Worm (Caenorhabditis elegans) whole organism, midembryonic: ENCODE results near the gene clec-137.

Source experiments
- T22C8.4 ChIP-seq: fragments of 200-800 bp; sonication (Bioruptor generic); IDR thresholded peaks from 2 replicates; pipeline ENCODE4 v1.3.6; 2022; ENCODE audit warnings: missing genetic modification characterization, missing compliant biosample characterization
- cog-1 ChIP-seq: sonication (generic microtip); optimal IDR thresholded peaks from 2 replicates; lab custom pipeline; 2016; ENCODE audit warnings: missing genetic modification characterization, missing compliant biosample characterization
- flt-1 ChIP-seq: fragments of 200-800 bp; sonication (Bioruptor generic); IDR thresholded peaks from 2 replicates; pipeline ENCODE4 v1.3.6; 2022; ENCODE audit warnings: missing genetic modification characterization, missing compliant biosample characterization
- klf-2 ChIP-seq: fragments of 200-800 bp; sonication (Bioruptor generic); conservative IDR thresholded peaks from 2 replicates; pipeline ENCODE4 v1.3.6; 2022; ENCODE audit warnings: missing genetic modification reagents, missing genetic modification characterization, missing compliant biosample characterization
- med-1 ChIP-seq: sonication (generic microtip); optimal IDR thresholded peaks from 2 replicates; lab custom pipeline; 2017; ENCODE audit warnings: missing genetic modification characterization, mild to moderate bottlenecking, missing compliant biosample characterization, antibody characterized with exemption, missing genetic modification reagents; ENCODE audit not compliant: insufficient read depth
- ref-1 ChIP-seq: fragments of 200-800 bp; sonication (Bioruptor generic); conservative IDR thresholded peaks from 2 replicates; pipeline ENCODE4 v1.3.6; 2022; ENCODE audit warnings: missing genetic modification reagents, missing genetic modification characterization, missing compliant biosample characterization
- tab-1 ChIP-seq: fragments of 200-800 bp; sonication (Bioruptor generic); IDR thresholded peaks from 2 replicates; pipeline ENCODE4 v1.3.6; 2022; ENCODE audit warnings: missing genetic modification characterization, missing compliant biosample characterization
- ztf-23 ChIP-seq: fragments of 200-800 bp; sonication (Bioruptor generic); IDR thresholded peaks from 2 replicates; pipeline ENCODE4 v1.3.6; 2022; ENCODE audit warnings: missing genetic modification reagents, missing genetic modification characterization, missing compliant biosample characterization
- ztf-29 ChIP-seq: fragments of 200-800 bp; sonication (Bioruptor generic); IDR thresholded peaks from 2 replicates; pipeline ENCODE4 v1.3.6; 2022; ENCODE audit warnings: missing genetic modification reagents, missing genetic modification characterization, missing compliant biosample characterization

The clec-137 gene

DNA sequence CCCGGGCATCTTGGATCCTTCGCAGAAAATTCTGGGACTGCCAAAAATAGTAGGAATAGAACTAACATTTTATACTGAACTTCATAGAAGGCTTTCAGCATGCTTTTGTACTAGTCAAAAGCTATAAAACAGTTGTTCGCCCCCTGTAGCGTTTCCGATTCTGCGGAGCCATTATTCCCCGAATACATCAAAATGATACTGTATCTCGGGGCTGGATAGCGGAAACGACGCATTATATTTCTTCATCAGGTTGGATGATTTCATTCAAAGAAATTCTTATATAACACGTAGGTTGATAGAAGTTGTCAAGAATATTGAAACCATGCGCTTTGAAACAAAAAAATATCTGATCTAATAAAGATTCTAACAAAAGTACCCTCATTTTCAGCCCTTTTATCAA is at the start of gene clec-137:
TSS of gene clec-137 (minus strand) at position 101 of the 400 bp plus-strand sequence.
- TF ChIP-seq ztf-29 (GFP tag; lab: Robert Waterston, UW), result no peak
- no peak for TF ChIP-seq flt-1 (GFP tag; lab: Robert Waterston, UW)
- no peak for TF ChIP-seq tab-1 (GFP tag; lab: Robert Waterston, UW)
- TF ChIP-seq klf-2 (GFP tag; lab: Robert Waterston, UW), result no peak
- no peak for TF ChIP-seq ztf-23 (GFP tag; lab: Robert Waterston, UW)
- TF ChIP-seq med-1 (GFP tag; lab: Kevin White, UChicago), result no peak
- TF ChIP-seq T22C8.4 (GFP tag; lab: Robert Waterston, UW), result no peak
- no peak for TF ChIP-seq cog-1 (tag; lab: Kevin White, UChicago)
- no peak for TF ChIP-seq ref-1 (GFP tag; lab: Robert Waterston, UW)

DNA sequence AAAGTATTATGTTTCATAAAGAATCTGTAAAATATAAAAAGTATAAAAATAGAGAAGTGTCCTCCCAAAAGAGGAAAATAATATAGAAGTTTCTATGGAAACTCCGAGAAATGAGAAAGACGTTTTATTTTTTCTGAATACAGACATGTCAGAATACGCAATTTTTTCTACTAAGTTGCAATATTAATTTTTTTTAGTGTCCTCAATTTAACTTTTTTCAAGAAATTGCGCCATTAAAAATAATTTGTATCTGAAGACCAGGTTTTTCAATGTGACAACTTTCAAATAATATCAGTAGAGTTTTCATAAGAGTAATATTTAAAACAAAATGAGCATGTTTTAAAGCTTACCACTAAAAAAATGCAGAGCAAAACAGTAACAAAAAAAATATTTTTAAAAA is 49.7 kb upstream of the clec-137 start, which contains the start of gene fut-5:
TSS of gene fut-5 (minus strand) at position 101 of the 400 bp plus-strand sequence.
- no peak for TF ChIP-seq ztf-29 (GFP tag; lab: Robert Waterston, UW)
- TF ChIP-seq cog-1 (tag; lab: Kevin White, UChicago), result no peak

DNA sequence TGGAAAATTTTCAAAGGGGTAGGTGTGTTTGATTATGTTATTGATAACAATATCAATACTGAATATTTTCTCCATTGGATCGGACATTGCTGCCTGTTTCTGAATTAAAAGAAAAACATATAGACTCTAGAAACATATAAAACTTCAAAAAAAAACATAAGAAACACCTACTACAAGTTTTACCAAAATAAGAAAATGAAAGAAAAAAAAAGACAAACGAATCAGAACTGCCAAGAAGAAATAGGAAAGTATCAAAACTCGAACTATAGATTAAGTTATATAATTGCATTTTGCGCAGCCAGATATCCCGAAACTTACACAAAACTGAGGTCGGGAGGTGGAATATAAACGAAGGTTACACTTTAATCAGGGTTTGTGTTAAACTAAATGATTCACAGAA is 47.5 kb upstream of the clec-137 start, which contains the start of gene T05A7.11:
TSS of gene T05A7.11 (minus strand) at position 101 of the 400 bp plus-strand sequence.
- TF ChIP-seq ztf-23 (GFP tag; lab: Robert Waterston, UW) (no peak), cog-1 (tag; lab: Kevin White, UChicago) (no peak), flt-1 (GFP tag; lab: Robert Waterston, UW) (no peak), ztf-29 (GFP tag; lab: Robert Waterston, UW) (no peak), ref-1 (GFP tag; lab: Robert Waterston, UW) (no peak), klf-2 (GFP tag; lab: Robert Waterston, UW) (no peak), T22C8.4 (GFP tag; lab: Robert Waterston, UW) (no peak), tab-1 (GFP tag; lab: Robert Waterston, UW) (no peak), med-1 (GFP tag; lab: Kevin White, UChicago) (no peak)

DNA sequence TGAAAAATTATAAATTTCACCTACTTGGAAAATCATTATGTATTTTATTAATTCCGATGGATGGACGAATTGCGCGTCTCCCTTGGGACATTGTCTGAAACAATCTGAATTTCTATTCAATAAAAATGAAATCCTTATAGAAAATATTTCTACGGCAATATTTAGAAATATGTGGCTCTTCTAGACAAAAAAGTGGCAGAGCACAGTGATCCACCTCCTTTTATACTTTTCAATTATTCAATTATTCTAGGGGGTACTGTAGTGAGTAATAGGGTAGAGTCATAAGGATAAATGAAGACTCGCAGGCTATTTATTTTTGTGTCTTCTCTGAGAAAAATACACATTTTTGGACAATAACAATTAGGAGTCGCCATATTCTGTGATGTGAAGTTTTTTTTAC is 45.3 kb upstream of the clec-137 start, which contains the start of gene T05A7.12:
TSS of gene T05A7.12 (minus strand) at position 101 of the 400 bp plus-strand sequence.
- TF ChIP-seq med-1 (GFP tag; lab: Kevin White, UChicago) (no peak), ref-1 (GFP tag; lab: Robert Waterston, UW) (no peak), flt-1 (GFP tag; lab: Robert Waterston, UW) (no peak), tab-1 (GFP tag; lab: Robert Waterston, UW) (no peak), T22C8.4 (GFP tag; lab: Robert Waterston, UW) (no peak), klf-2 (GFP tag; lab: Robert Waterston, UW) (no peak)

DNA sequence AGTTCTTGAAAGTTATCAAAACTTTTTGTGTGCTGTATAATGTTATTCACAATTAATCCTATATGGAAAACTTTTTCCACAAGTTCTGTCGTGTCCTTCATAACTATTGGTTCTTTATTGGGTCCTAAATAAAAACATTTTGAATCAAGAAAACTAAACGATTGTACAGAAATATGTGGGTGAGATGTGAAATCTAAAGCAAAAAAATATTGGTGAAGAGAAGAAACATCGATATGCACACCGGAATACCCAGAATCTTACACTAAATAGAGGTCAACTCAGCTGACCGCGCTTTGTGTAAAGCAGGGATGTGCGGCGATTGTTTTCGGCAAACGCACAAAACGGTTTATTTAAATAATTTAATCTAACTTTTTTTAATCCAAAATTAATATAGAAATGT is 43.4 kb upstream of the clec-137 start, which contains the start of gene T05A7.13:
TSS of gene T05A7.13 (minus strand) at position 101 of the 400 bp plus-strand sequence.
- TF ChIP-seq med-1 (GFP tag; lab: Kevin White, UChicago) (no peak), tab-1 (GFP tag; lab: Robert Waterston, UW) (no peak), cog-1 (tag; lab: Kevin White, UChicago) (no peak), ztf-23 (GFP tag; lab: Robert Waterston, UW) (no peak), T22C8.4 (GFP tag; lab: Robert Waterston, UW) (no peak), klf-2 (GFP tag; lab: Robert Waterston, UW) (no peak), flt-1 (GFP tag; lab: Robert Waterston, UW) (no peak), ztf-29 (GFP tag; lab: Robert Waterston, UW) (no peak)

DNA sequence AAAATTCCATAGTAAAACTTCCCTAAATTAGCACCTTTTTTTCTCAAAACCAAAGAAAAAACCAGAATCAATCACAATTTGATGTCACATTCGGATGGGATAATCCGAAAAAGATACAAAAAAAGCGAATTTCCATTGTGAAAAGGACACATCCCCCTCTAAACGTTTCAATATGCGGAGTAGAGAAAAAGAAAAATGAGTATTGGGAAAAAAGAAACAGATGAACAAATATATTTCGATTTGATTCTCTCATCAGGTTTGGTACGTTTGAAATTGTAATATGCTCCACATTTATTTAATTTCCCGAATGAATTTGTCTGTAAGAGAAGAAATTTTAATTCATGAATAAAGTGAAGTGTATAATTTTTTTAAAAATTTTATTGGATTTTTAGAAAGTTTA is 40.4 kb upstream of the clec-137 start:
- TF ChIP-seq med-1 (GFP tag; lab: Kevin White, UChicago) (no peak), tab-1 (GFP tag; lab: Robert Waterston, UW) (no peak), ztf-23 (GFP tag; lab: Robert Waterston, UW) (no peak), ref-1 (GFP tag; lab: Robert Waterston, UW) (no peak), klf-2 (GFP tag; lab: Robert Waterston, UW) (no peak), ztf-29 (GFP tag; lab: Robert Waterston, UW) (no peak), T22C8.4 (GFP tag; lab: Robert Waterston, UW) (no peak), cog-1 (tag; lab: Kevin White, UChicago) (no peak), flt-1 (GFP tag; lab: Robert Waterston, UW) (no peak)

DNA sequence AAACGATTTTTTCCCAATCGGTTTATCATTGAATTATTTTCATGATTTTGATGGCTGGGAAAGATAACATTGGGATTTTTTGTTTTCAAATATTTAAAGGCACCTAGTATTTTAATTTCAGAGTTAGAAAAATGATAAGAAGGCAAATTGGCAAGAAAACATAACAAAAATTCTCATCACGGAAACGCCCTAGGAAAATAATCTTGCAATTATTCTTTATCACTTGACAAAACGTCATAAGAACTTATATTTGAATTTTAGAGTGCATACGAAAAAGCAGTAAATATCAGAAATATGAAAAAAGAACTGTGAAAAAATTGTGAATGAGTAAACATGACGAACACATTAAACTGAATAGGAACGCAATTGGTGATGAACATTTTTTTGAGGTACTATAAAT is 39.5 kb upstream of the clec-137 start:
- TF ChIP-seq T22C8.4 (GFP tag; lab: Robert Waterston, UW) (no peak), tab-1 (GFP tag; lab: Robert Waterston, UW) (no peak), ztf-29 (GFP tag; lab: Robert Waterston, UW) (no peak), ztf-23 (GFP tag; lab: Robert Waterston, UW) (no peak), cog-1 (tag; lab: Kevin White, UChicago) (no peak), flt-1 (GFP tag; lab: Robert Waterston, UW) (no peak), ref-1 (GFP tag; lab: Robert Waterston, UW) (no peak), med-1 (GFP tag; lab: Kevin White, UChicago) (no peak), klf-2 (GFP tag; lab: Robert Waterston, UW) (no peak)

DNA sequence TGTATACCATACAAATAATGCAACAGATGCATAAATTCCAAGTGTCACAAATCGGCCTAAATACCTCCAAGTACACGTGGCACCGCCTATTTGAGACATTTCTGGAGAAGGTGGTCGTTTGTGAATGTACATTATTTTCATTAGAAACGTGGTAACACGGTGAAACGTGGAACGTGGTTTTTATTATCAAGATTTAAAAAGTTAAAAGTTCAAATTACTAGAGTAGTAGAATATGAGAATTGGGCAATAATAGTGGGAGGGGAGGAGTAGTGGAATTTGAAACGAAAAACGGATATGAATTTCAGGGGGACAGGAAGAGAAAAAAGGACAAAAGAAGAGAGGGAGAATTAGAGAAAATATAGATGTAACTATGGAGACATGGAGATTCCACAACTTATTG is 37.9 kb upstream of the clec-137 start, which contains the start of gene fut-6:
TSS of gene fut-6 (minus strand) at position 101 of the 400 bp plus-strand sequence.
- TF ChIP-seq ztf-29 (GFP tag; lab: Robert Waterston, UW), result no peak
- TF ChIP-seq tab-1 (GFP tag; lab: Robert Waterston, UW), result no peak
- no peak for TF ChIP-seq ref-1 (GFP tag; lab: Robert Waterston, UW)
- TF ChIP-seq flt-1 (GFP tag; lab: Robert Waterston, UW), result no peak
- no peak for TF ChIP-seq cog-1 (tag; lab: Kevin White, UChicago)
- TF ChIP-seq ztf-23 (GFP tag; lab: Robert Waterston, UW), result no peak
- TF ChIP-seq med-1 (GFP tag; lab: Kevin White, UChicago), result no peak
- TF ChIP-seq klf-2 (GFP tag; lab: Robert Waterston, UW), result no peak
- no peak for TF ChIP-seq T22C8.4 (GFP tag; lab: Robert Waterston, UW)

DNA sequence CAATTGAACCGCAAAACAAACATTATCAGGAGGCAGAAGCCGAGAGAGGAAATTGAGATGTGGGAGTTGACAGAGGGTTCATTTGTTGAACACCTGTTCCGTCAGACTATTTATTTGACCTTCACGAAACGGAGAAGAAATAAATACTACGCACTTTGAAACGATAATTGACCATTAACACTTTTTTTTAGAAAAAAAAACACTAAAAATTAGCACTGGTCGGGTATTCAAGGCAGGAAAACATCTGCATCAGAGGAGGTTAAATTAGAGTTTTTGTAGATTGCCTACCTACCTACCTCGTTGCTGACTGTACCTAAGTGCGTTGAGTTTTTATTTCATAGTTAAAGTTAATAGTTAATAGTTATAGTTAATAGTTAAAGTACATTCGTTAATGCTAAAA is 32.2 kb upstream of the clec-137 start:
- TF ChIP-seq ztf-29 (GFP tag; lab: Robert Waterston, UW), result no peak
- no peak for TF ChIP-seq klf-2 (GFP tag; lab: Robert Waterston, UW)
- no peak for TF ChIP-seq flt-1 (GFP tag; lab: Robert Waterston, UW)
- no peak for TF ChIP-seq T22C8.4 (GFP tag; lab: Robert Waterston, UW)
- TF ChIP-seq tab-1 (GFP tag; lab: Robert Waterston, UW), result no peak
- TF ChIP-seq ztf-23 (GFP tag; lab: Robert Waterston, UW), result no peak
- TF ChIP-seq med-1 (GFP tag; lab: Kevin White, UChicago), result no peak
- TF ChIP-seq ref-1 (GFP tag; lab: Robert Waterston, UW), result no peak
- no peak for TF ChIP-seq cog-1 (tag; lab: Kevin White, UChicago)
